Worm (Caenorhabditis elegans): ENCODE results near the gene fbxb-5.

Gene fbxb-5

DNA sequence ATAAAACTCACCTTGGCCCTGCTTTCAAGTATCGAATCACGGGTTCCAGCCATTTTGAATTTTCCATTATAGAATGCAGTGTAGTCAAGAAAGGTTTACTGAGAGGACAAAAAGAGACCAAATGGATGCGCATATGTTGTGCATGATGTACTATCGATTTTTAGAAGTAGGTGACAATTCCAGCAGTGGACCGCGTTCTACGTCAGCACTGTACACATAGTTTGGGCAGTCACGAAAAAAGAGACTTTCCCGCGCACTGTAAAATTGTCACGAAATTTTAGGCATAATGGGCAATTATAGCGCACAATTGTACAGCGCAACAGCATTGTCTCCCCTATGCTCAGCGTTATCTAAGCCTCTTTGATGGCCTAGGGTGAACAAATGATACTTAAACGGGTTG is 31.3 kb downstream of the fbxb-5 start, which contains the start of gene fbxc-22:
Gene fbxc-22 (minus strand): TSS at position 101 of the 400 bp plus-strand sequence.
- no peak for TF ChIP-seq unc-3 (GFP tag; conservative IDR thresholded peaks at IDR 0.05)
- no peak for TF ChIP-seq unc-3 (tag; optimal IDR thresholded peaks at IDR 0.05)
- TF ChIP-seq sox-2 (GFP tag; IDR thresholded peaks at IDR 0.05): no peak
- TF ChIP-seq pha-4 (tag; optimal IDR thresholded peaks at IDR 0.05): no peak
- no peak for TF ChIP-seq zip-5 (tag; optimal IDR thresholded peaks at IDR 0.05)
- TF ChIP-seq elt-2 (tag; optimal IDR thresholded peaks at IDR 0.05): no peak
- no peak for TF ChIP-seq fkh-6 (tag; optimal IDR thresholded peaks at IDR 0.05)
- TF ChIP-seq ttx-3 (tag; optimal IDR thresholded peaks at IDR 0.05): no peak
- TF ChIP-seq ceh-14 (tag; optimal IDR thresholded peaks at IDR 0.05): no peak
- TF ChIP-seq K09A11.1 (tag; optimal IDR thresholded peaks at IDR 0.05; ENCODE audit: insufficient read depth): no peak
- TF ChIP-seq ceh-2 (tag; optimal IDR thresholded peaks at IDR 0.05): no peak
- TF ChIP-seq rnt-1 (tag; optimal IDR thresholded peaks at IDR 0.05): no peak
- no peak for TF ChIP-seq pros-1 (tag; optimal IDR thresholded peaks at IDR 0.05)
- TF ChIP-seq sdc-2 (tag; optimal IDR thresholded peaks at IDR 0.05): no peak

ce11 chrII:1688813-1689212 is 33.5 kb downstream of the fbxb-5 start, which contains the start of the genes fbxb-18 and fbxb-19:
Gene fbxb-18 (minus strand): TSS chrII:1688913.
Gene fbxb-19 (minus strand): TSS chrII:1689181.
- TF ChIP-seq ets-4 (tag; optimal IDR thresholded peaks at IDR 0.05) (no peak), madf-2 (tag; optimal IDR thresholded peaks at IDR 0.05) (no peak)

ce11 chrII:1683742-1684141 is 38.6 kb downstream of the fbxb-5 start, which contains the start of gene fbxb-25:
Gene fbxb-25 (plus strand): TSS chrII:1684042.
- TF ChIP-seq syd-9 (tag; optimal IDR thresholded peaks at IDR 0.05): no peak
- TF ChIP-seq odd-2 (tag; optimal IDR thresholded peaks at IDR 0.05): no peak
- TF ChIP-seq nhr-232 (tag; optimal IDR thresholded peaks at IDR 0.05): no peak
- no peak for TF ChIP-seq pag-3 (tag; optimal IDR thresholded peaks at IDR 0.05; ENCODE audit: borderline replicate concordance)
- no peak for TF ChIP-seq pha-4 (tag; optimal IDR thresholded peaks at IDR 0.05)
- no peak for TF ChIP-seq eyg-1 (tag; optimal IDR thresholded peaks at IDR 0.05)
- no peak for TF ChIP-seq pha-2 (tag; optimal IDR thresholded peaks at IDR 0.05)

ce11 chrII:1682218-1682617 is 40.1 kb downstream of the fbxb-5 start, which contains the start of gene fbxb-26:
Gene fbxb-26 (plus strand): TSS chrII:1682518.
- TF ChIP-seq nhr-11 (tag; optimal IDR thresholded peaks at IDR 0.05) (no peak), dmd-4 (tag; optimal IDR thresholded peaks at IDR 0.05; ENCODE audit: borderline replicate concordance) (no peak), hlh-6 (tag; optimal IDR thresholded peaks at IDR 0.05) (no peak), nhr-232 (tag; optimal IDR thresholded peaks at IDR 0.05) (no peak), lin-11 (tag; optimal IDR thresholded peaks at IDR 0.05) (no peak), Y22D7AL.16 (tag; optimal IDR thresholded peaks at IDR 0.05) (no peak), pha-2 (tag; optimal IDR thresholded peaks at IDR 0.05) (no peak), ceh-19 (GFP tag; optimal IDR thresholded peaks at IDR 0.05) (no peak), hlh-30 (tag; optimal IDR thresholded peaks at IDR 0.05; ENCODE audit: insufficient read depth) (no peak), hlh-13 (GFP tag; optimal IDR thresholded peaks at IDR 0.05) (no peak), ceh-2 (tag; optimal IDR thresholded peaks at IDR 0.05) (no peak), elt-4 (tag; optimal IDR thresholded peaks at IDR 0.05) (no peak), ref-2 (tag; optimal IDR thresholded peaks at IDR 0.05) (no peak), madf-2 (tag; optimal IDR thresholded peaks at IDR 0.05) (no peak), elt-2 (tag; optimal IDR thresholded peaks at IDR 0.05) (no peak), fax-1 (tag; optimal IDR thresholded peaks at IDR 0.05) (no peak)

DNA sequence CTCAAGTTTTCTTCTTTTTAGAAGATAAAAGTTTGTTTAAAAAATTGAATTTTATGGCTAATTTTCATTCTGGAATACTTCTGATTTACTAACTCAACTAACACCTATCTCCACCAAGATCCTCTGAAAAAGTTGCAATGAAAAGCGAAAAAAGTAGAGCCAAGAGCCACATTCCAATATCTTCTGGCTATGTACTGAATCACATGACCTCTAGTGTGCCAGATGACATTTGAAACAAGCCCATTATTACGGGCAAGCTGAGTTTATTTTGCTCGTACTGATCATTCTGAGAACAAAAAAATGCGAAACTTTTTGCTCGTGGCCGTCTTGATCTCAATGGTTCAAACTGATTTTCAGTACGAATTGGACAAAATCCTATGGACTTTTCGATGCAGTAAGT is 43.2 kb downstream of the fbxb-5 start, which contains the start of gene irld-36:
Gene irld-36 (plus strand): TSS at position 301 of the 400 bp plus-strand sequence.
- no peak for TF ChIP-seq pag-3 (tag; optimal IDR thresholded peaks at IDR 0.05; ENCODE audit: borderline replicate concordance)
- no peak for TF ChIP-seq nhr-232 (tag; optimal IDR thresholded peaks at IDR 0.05)
- no peak for TF ChIP-seq ama-1 (optimal IDR thresholded peaks at IDR 0.05)
- no peak for TF ChIP-seq sdc-2 (tag; optimal IDR thresholded peaks at IDR 0.05)
- TF ChIP-seq hlh-6 (tag; optimal IDR thresholded peaks at IDR 0.05): no peak
- no peak for TF ChIP-seq hlh-13 (GFP tag; optimal IDR thresholded peaks at IDR 0.05)
- TF ChIP-seq sox-2 (GFP tag; IDR thresholded peaks at IDR 0.05): no peak
